Worm (Caenorhabditis elegans): ENCODE measurements around the gene T02C1.1.
A peak's percentile ranks its signal among the peaks of the same experiment; 100 is the strongest.

Gene T02C1.1

ce11 chrIII:9215367-9215766, 32.0 kb upstream of the T02C1.1 start, which contains the start of gene npr-29:
TSS of gene npr-29 (minus strand) at chrIII:9215467.
- no peak for TF ChIP-seq sox-2 (GFP tag; IDR thresholded peaks at IDR 0.05)
- no peak for TF ChIP-seq Y22D7AL.16 (tag; optimal IDR thresholded peaks at IDR 0.05)

ce11 chrIII:9224986-9225385, 22.3 kb upstream of the T02C1.1 start:
- no peak for TF ChIP-seq ceh-30 (tag; optimal IDR thresholded peaks at IDR 0.05)
- no peak for TF ChIP-seq tbx-2 (tag; optimal IDR thresholded peaks at IDR 0.05)
- TF ChIP-seq nfya-1 (tag; optimal IDR thresholded peaks at IDR 0.05), result no peak
- no peak for TF ChIP-seq pros-1 (tag; optimal IDR thresholded peaks at IDR 0.05)
- no peak for TF ChIP-seq unc-42 (tag; optimal IDR thresholded peaks at IDR 0.05)
- TF ChIP-seq unc-55 (GFP tag; optimal IDR thresholded peaks at IDR 0.05), result no peak
- no peak for TF ChIP-seq gmeb-2 (tag; optimal IDR thresholded peaks at IDR 0.05)
- no peak for TF ChIP-seq sox-2 (GFP tag; IDR thresholded peaks at IDR 0.05)
- no peak for TF ChIP-seq ceh-34 (tag; optimal IDR thresholded peaks at IDR 0.05)
- no peak for TF ChIP-seq ceh-19 (GFP tag; optimal IDR thresholded peaks at IDR 0.05)
- no peak for TF ChIP-seq ceh-48 (tag; optimal IDR thresholded peaks at IDR 0.05)
- no peak for TF ChIP-seq ceh-22 (tag; optimal IDR thresholded peaks at IDR 0.05)
- no peak for TF ChIP-seq unc-3 (GFP tag; conservative IDR thresholded peaks at IDR 0.05)
- TF ChIP-seq unc-3 (tag; optimal IDR thresholded peaks at IDR 0.05), result no peak
- TF ChIP-seq C08G9.2 (tag; optimal IDR thresholded peaks at IDR 0.05), result no peak
- TF ChIP-seq pqm-1 (tag; optimal IDR thresholded peaks at IDR 0.05), result no peak
- no peak for TF ChIP-seq ceh-2 (tag; optimal IDR thresholded peaks at IDR 0.05)
- no peak for TF ChIP-seq sdc-2 (tag; optimal IDR thresholded peaks at IDR 0.05)
- no peak for TF ChIP-seq sox-4 (tag; optimal IDR thresholded peaks at IDR 0.05)

- TF ChIP-seq K02D7.2 (tag; optimal IDR thresholded peaks at IDR 0.05) (no peak), nfya-1 (tag; optimal IDR thresholded peaks at IDR 0.05) (peak; percentile 13), ets-4 (tag; optimal IDR thresholded peaks at IDR 0.05) (no peak), lim-6 (tag; optimal IDR thresholded peaks at IDR 0.05) (no peak), syd-9 (tag; optimal IDR thresholded peaks at IDR 0.05) (no peak), elt-2 (tag; optimal IDR thresholded peaks at IDR 0.05) (no peak), pqm-1 (tag; optimal IDR thresholded peaks at IDR 0.05) (no peak), unc-55 (GFP tag; optimal IDR thresholded peaks at IDR 0.05) (no peak)
Observed at ce11 chrIII:9228190-9228589, 19.1 kb upstream of the T02C1.1 start.

- TF ChIP-seq unc-42 (tag; optimal IDR thresholded peaks at IDR 0.05) (no peak), dve-1 (tag; optimal IDR thresholded peaks at IDR 0.05) (no peak), ceh-9 (tag; optimal IDR thresholded peaks at IDR 0.05) (no peak), ceh-45 (GFP tag; IDR thresholded peaks at IDR 0.05) (no peak), ceh-14 (tag; optimal IDR thresholded peaks at IDR 0.05) (no peak), che-1 (tag; optimal IDR thresholded peaks at IDR 0.05) (no peak)
Observed at ce11 chrIII:9228722-9229121, 18.6 kb upstream of the T02C1.1 start, which contains the start of gene rnr-1. TSS of gene rnr-1 (minus strand) at chrIII:9228798.

- TF ChIP-seq madf-2 (tag; optimal IDR thresholded peaks at IDR 0.05), result no peak
- TF ChIP-seq sox-2 (GFP tag; IDR thresholded peaks at IDR 0.05), result no peak
- no peak for TF ChIP-seq ceh-14 (tag; optimal IDR thresholded peaks at IDR 0.05)
- no peak for TF ChIP-seq rnt-1 (tag; optimal IDR thresholded peaks at IDR 0.05)
- no peak for TF ChIP-seq gmeb-2 (tag; optimal IDR thresholded peaks at IDR 0.05)
- no peak for TF ChIP-seq ceh-18 (tag; optimal IDR thresholded peaks at IDR 0.05)
- no peak for TF ChIP-seq hlh-30 (tag; optimal IDR thresholded peaks at IDR 0.05; ENCODE audit: insufficient read depth)
- TF ChIP-seq ets-4 (tag; optimal IDR thresholded peaks at IDR 0.05), result no peak
- TF ChIP-seq ceh-2 (tag; optimal IDR thresholded peaks at IDR 0.05), result no peak
- TF ChIP-seq nhr-232 (tag; optimal IDR thresholded peaks at IDR 0.05), result no peak
- no peak for TF ChIP-seq pat-9 (tag; optimal IDR thresholded peaks at IDR 0.05)
- no peak for TF ChIP-seq odd-2 (tag; optimal IDR thresholded peaks at IDR 0.05)
- TF ChIP-seq nfya-1 (tag; optimal IDR thresholded peaks at IDR 0.05), result no peak
- TF ChIP-seq pha-2 (tag; optimal IDR thresholded peaks at IDR 0.05), result no peak
Observed at ce11 chrIII:9231173-9231572, 16.2 kb upstream of the T02C1.1 start, which contains the start of gene T23G5.3. TSS of gene T23G5.3 (minus strand) at chrIII:9231273.

All from whole organism, late embryonic.